Worm (Caenorhabditis elegans) whole organism, L3 larva: ENCODE data around the gene ZC443.4.

Experiments
- daf-12 ChIP-seq: fragments of 150-350 bp; optimal IDR thresholded peaks from 2 replicates; lab custom pipeline; 2014; ENCODE audit warnings: missing biosample characterization, missing genetic modification reagents, missing genetic modification characterization
- egl-27 ChIP-seq: sonication (generic microtip); optimal IDR thresholded peaks from 4 replicates; lab custom pipeline; 2017; ENCODE audit warnings: missing biosample characterization, missing genetic modification reagents, missing genetic modification characterization
- nfya-1 ChIP-seq: sonication (generic microtip); optimal IDR thresholded peaks from 2 replicates; lab custom pipeline; 2017; ENCODE audit warnings: missing genetic modification characterization, mild to moderate bottlenecking, missing compliant biosample characterization, antibody characterized with exemption, moderate library complexity; ENCODE audit not compliant: insufficient read depth
- nhr-76 ChIP-seq: fragments of 150-350 bp; sonication (generic microtip); optimal IDR thresholded peaks from 5 replicates; lab custom pipeline; 2014; ENCODE audit warnings: missing biosample characterization, missing genetic modification characterization
- pqm-1 ChIP-seq: fragments of 150-350 bp; optimal IDR thresholded peaks from 2 replicates; lab custom pipeline; 2017; ENCODE audit warnings: missing biosample characterization, missing genetic modification characterization, inconsistent platforms
- unc-62 ChIP-seq: fragments of 150-350 bp; sonication (generic microtip); optimal IDR thresholded peaks from 4 replicates; lab custom pipeline; 2014; ENCODE audit warnings: missing biosample characterization, missing genetic modification reagents, missing genetic modification characterization

DNA sequence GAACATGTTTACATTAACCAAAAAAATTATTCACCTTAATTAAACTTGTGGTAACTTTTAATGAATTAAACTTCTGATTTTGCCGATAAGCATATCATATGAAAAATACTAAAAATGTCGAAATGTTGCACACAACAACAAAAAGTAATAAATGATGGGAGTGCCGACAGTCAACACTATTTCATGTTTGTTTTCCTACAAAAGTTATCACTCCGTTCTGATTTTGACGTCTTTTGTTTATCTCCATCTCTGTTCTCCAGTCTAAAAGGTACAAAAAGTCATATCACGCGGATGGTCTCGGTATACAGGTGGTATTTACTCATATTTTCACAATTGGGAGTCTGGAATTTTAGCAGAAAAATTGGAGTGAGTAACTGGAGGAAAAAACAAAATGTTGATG, 4.3 kb downstream of the ZC443.4 start:
- peak; percentile 33 for TF ChIP-seq pqm-1 (tag; lab: Kevin White, UChicago)
- TF ChIP-seq nfya-1 (tag; lab: Kevin White, UChicago) = no peak
- TF ChIP-seq daf-12 = no peak
- no peak for TF ChIP-seq egl-27 (tag; lab: Kevin White, UChicago)
- no peak for TF ChIP-seq unc-62
- no peak for TF ChIP-seq nhr-76 (tag; lab: Kevin White, UChicago)
